Worm (Caenorhabditis elegans) whole organism, late embryonic: ENCODE results near the gene cyp-34A8.

Experiments used
- ama-1 ChIP-seq: fragments of 150-350 bp; optimal IDR thresholded peaks from 2 replicates; lab custom pipeline; 2014
- gmeb-2 ChIP-seq: sonication (generic microtip); optimal IDR thresholded peaks from 2 replicates; lab custom pipeline; 2016; ENCODE audit warnings: missing genetic modification characterization, inconsistent platforms, missing compliant biosample characterization
- unc-3 ChIP-seq, 2 experiments: fragments of 200-800 bp in 1 of 2; sonication (Bioruptor generic) in 1 of 2; sonication (generic microtip) in 1 of 2; conservative IDR thresholded peaks in 1 of 2; optimal IDR thresholded peaks in 1 of 2; 2 replicates each; pipeline versions ENCODE4 v1.3.6 to Lab custom; 2016 to 2022; ENCODE audit warnings: missing compliant biosample characterization in 2 of 2, missing genetic modification characterization in 2 of 2, missing genetic modification reagents in 1 of 2

- TF ChIP-seq gmeb-2 (tag; lab: Kevin White, UChicago) (no peak), unc-3 (GFP tag; conservative IDR thresholded peaks at IDR 0.05; lab: Robert Waterston, UW) (no peak), unc-3 (tag; optimal IDR thresholded peaks at IDR 0.05; lab: Kevin White, UChicago) (no peak), ama-1 (lab: Kevin White, UChicago) (no peak)
Observed at ce11 chrV:3922547-3922946, 45.1 kb downstream of the cyp-34A8 start.
